Fruit fly (Drosophila melanogaster) whole organism, adult: Measurements from ENCODE around the gene GstD11.
A peak's percentile ranks its signal among the peaks of the same experiment; 100 is the strongest.

Experiments
- CG11617 ChIP-seq: fragments of 200-800 bp; sonication (Bioruptor generic); optimal IDR thresholded peaks from 2 replicates; lab custom pipeline; 2017; ENCODE audit warnings: mild to moderate bottlenecking, missing biosample characterization, missing genetic modification reagents, missing genetic modification characterization
- CG12768 ChIP-seq: fragments of 200-800 bp; sonication (Bioruptor generic); optimal IDR thresholded peaks from 2 replicates; lab custom pipeline; 2017; ENCODE audit warnings: missing biosample characterization, missing genetic modification characterization, mild to moderate bottlenecking, moderate library complexity, missing genetic modification reagents
- CG1620 ChIP-seq: fragments of 200-800 bp; sonication (Bioruptor generic); optimal IDR thresholded peaks from 2 replicates; lab custom pipeline; 2016; ENCODE audit warnings: missing biosample characterization, missing genetic modification characterization
- CG5204 ChIP-seq: fragments of 200-800 bp; sonication (Bioruptor generic); optimal IDR thresholded peaks from 2 replicates; lab custom pipeline; 2016; ENCODE audit warnings: missing biosample characterization, missing genetic modification characterization
- CG7101 ChIP-seq: fragments of 200-800 bp; sonication (Bioruptor generic); optimal IDR thresholded peaks from 2 replicates; lab custom pipeline; 2018; ENCODE audit warnings: missing biosample characterization, mild to moderate bottlenecking, missing genetic modification characterization, moderate library complexity
- Clk ChIP-seq: fragments of 200-800 bp; sonication (Bioruptor generic); optimal IDR thresholded peaks from 2 replicates; lab custom pipeline; 2017; ENCODE audit warnings: missing biosample characterization, missing genetic modification characterization
- Crg-1 ChIP-seq: fragments of 200-800 bp; sonication (Bioruptor generic); optimal IDR thresholded peaks from 2 replicates; lab custom pipeline; 2016; ENCODE audit warnings: missing biosample characterization, missing genetic modification characterization
- bab1 ChIP-seq: fragments of 200-800 bp; sonication (Bioruptor generic); optimal IDR thresholded peaks from 3 replicates; lab custom pipeline; 2019; ENCODE audit warnings: missing biosample characterization, mild to moderate bottlenecking, missing genetic modification characterization, moderate library complexity
- cnc ChIP-seq, 2 experiments: fragments of >200 bp; optimal IDR thresholded peaks; 2 replicates each; lab custom pipeline; 2017
- kay ChIP-seq: fragments of 200-800 bp; sonication (Bioruptor generic); peaks from one replicate; lab custom pipeline; 2016; ENCODE audit warnings: missing biosample characterization, missing genetic modification characterization, borderline replicate concordance
- ovo ChIP-seq: fragments of 200-800 bp; sonication (Bioruptor generic); optimal IDR thresholded peaks from 2 replicates; lab custom pipeline; 2016; ENCODE audit warnings: missing biosample characterization, missing genetic modification characterization
- tj ChIP-seq: fragments of 200-800 bp; sonication (Bioruptor generic); optimal IDR thresholded peaks from 3 replicates; lab custom pipeline; 2017; ENCODE audit warnings: missing biosample characterization, mild to moderate bottlenecking, missing genetic modification characterization, moderate library complexity
- toe ChIP-seq: fragments of 200-800 bp; sonication (Bioruptor generic); optimal IDR thresholded peaks from 2 replicates; lab custom pipeline; 2016; ENCODE audit warnings: missing biosample characterization, missing genetic modification characterization

dm6 chr3R:12383784-12384183, 648 bp downstream of the GstD11 start:
- TF ChIP-seq kay (GFP tag; lab: Kevin White, UChicago) (peak; percentile 95), CG7101 (no peak), toe (GFP tag; lab: Kevin White, UChicago) (no peak), CG12768 (no peak), CG5204 (no peak), CG11617 (GFP tag; lab: Kevin White, UChicago) (no peak), tj (GFP tag; lab: Kevin White, UChicago) (no peak), ovo (GFP tag; lab: Kevin White, UChicago) (no peak), Clk (GFP tag; lab: Kevin White, UChicago) (no peak), cnc (optimal IDR thresholded peaks at IDR 0.05; lab: Kevin White, UChicago) (no peak), CG1620 (no peak), bab1 (GFP tag; lab: Kevin White, UChicago) (peak; percentile 14), Crg-1 (GFP tag; lab: Kevin White, UChicago) (no peak)
